Worm (Caenorhabditis elegans) whole organism, L4 larva: ENCODE data around the gene C16C8.19.

Experiments used
- F10B5.3 ChIP-seq: sonication (generic microtip); optimal IDR thresholded peaks from 2 replicates; lab custom pipeline; 2016; ENCODE audit warnings: mild to moderate bottlenecking, missing genetic modification characterization, missing compliant biosample characterization
- Y105C5A.15 ChIP-seq: fragments of 200-800 bp; sonication (Bioruptor generic); IDR thresholded peaks from 2 replicates; pipeline ENCODE4 v1.3.6; 2022; ENCODE audit warnings: missing genetic modification characterization, missing compliant biosample characterization
- Y5F2A.4 ChIP-seq: fragments of 200-800 bp; sonication (Bioruptor generic); optimal IDR thresholded peaks from 2 replicates; lab custom pipeline; 2018; ENCODE audit warnings: mild to moderate bottlenecking, missing genetic modification characterization, missing compliant biosample characterization
- Y75B8A.6 ChIP-seq: fragments of 200-800 bp; sonication (Bioruptor generic); IDR thresholded peaks from 2 replicates; pipeline ENCODE4 v1.3.6; 2022; ENCODE audit warnings: missing genetic modification reagents, missing genetic modification characterization, missing compliant biosample characterization
- ZK337.2 ChIP-seq: fragments of 200-800 bp; sonication (Bioruptor generic); IDR thresholded peaks from 2 replicates; pipeline ENCODE4 v1.3.6; 2022; ENCODE audit warnings: missing genetic modification reagents, missing genetic modification characterization, missing compliant biosample characterization
- aha-1 ChIP-seq: fragments of 150-350 bp; peaks from one replicate; lab custom pipeline; 2014; ENCODE audit warnings: missing biosample characterization, missing genetic modification characterization
- aly-2 ChIP-seq: sonication (generic microtip); optimal IDR thresholded peaks from 2 replicates; lab custom pipeline; 2018; ENCODE audit warnings: missing biosample characterization, missing genetic modification characterization
- ceh-44 ChIP-seq: fragments of 200-800 bp; sonication (Bioruptor generic); IDR thresholded peaks from 2 replicates; pipeline ENCODE4 v1.3.6; 2022; ENCODE audit warnings: missing genetic modification reagents, missing genetic modification characterization, missing compliant biosample characterization
- ces-1 ChIP-seq: fragments of 150-350 bp; sonication (generic microtip); optimal IDR thresholded peaks from 4 replicates; lab custom pipeline; 2014; ENCODE audit warnings: missing biosample characterization, missing genetic modification reagents, missing genetic modification characterization
- dmd-6 ChIP-seq: fragments of 200-800 bp; sonication (Bioruptor generic); IDR thresholded peaks from 2 replicates; pipeline ENCODE4 v1.3.6; 2022; ENCODE audit warnings: missing genetic modification reagents, missing genetic modification characterization, missing compliant biosample characterization
- dmd-8 ChIP-seq: fragments of 200-800 bp; sonication (Bioruptor generic); IDR thresholded peaks from 2 replicates; pipeline ENCODE4 v1.3.6; 2022; ENCODE audit warnings: missing genetic modification characterization, missing compliant biosample characterization
- dmd-9 ChIP-seq: fragments of 200-800 bp; sonication (Bioruptor generic); IDR thresholded peaks from 2 replicates; pipeline ENCODE4 v1.3.6; 2022; ENCODE audit warnings: missing genetic modification reagents, missing genetic modification characterization, missing compliant biosample characterization
- dpl-1 ChIP-seq: fragments of 150-350 bp; optimal IDR thresholded peaks from 2 replicates; lab custom pipeline; 2014; ENCODE audit warnings: missing biosample characterization, missing genetic modification reagents, missing genetic modification characterization
- egl-43 ChIP-seq: fragments of 200-800 bp; sonication (Bioruptor generic); IDR thresholded peaks from 2 replicates; pipeline ENCODE4 v1.3.6; 2022; ENCODE audit warnings: missing genetic modification reagents, missing genetic modification characterization, missing compliant biosample characterization
- fkh-10 ChIP-seq: fragments of 150-350 bp; optimal IDR thresholded peaks from 2 replicates; lab custom pipeline; 2014; ENCODE audit warnings: missing biosample characterization, missing genetic modification reagents, missing genetic modification characterization
- gei-8 ChIP-seq: fragments of 200-800 bp; sonication (Bioruptor generic); optimal IDR thresholded peaks from 2 replicates; lab custom pipeline; 2018; ENCODE audit warnings: mild to moderate bottlenecking, missing genetic modification characterization, missing compliant biosample characterization
- hif-1 ChIP-seq, 2 experiments: sonication (generic microtip); optimal IDR thresholded peaks; 2 replicates each; lab custom pipeline; 2016 to 2017; ENCODE audit warnings: missing compliant biosample characterization in 2 of 2, missing genetic modification characterization in 2 of 2, missing genetic modification reagents in 2 of 2, missing genotype in 2 of 2, mild to moderate bottlenecking in 1 of 2
- hmg-1.1 ChIP-seq: fragments of 200-800 bp; sonication (Bioruptor generic); IDR thresholded peaks from 2 replicates; pipeline ENCODE4 v1.3.6; 2022; ENCODE audit warnings: missing genetic modification reagents, missing genetic modification characterization, missing compliant biosample characterization
- jun-1 ChIP-seq: fragments of 150-350 bp; optimal IDR thresholded peaks from 2 replicates; lab custom pipeline; 2014; ENCODE audit warnings: missing biosample characterization, missing genetic modification reagents, missing genetic modification characterization
- lin-1 ChIP-seq: fragments of 200-800 bp; sonication (Bioruptor generic); IDR thresholded peaks from 2 replicates; pipeline ENCODE4 v1.3.6; 2022; ENCODE audit warnings: missing genetic modification reagents, missing genetic modification characterization, missing compliant biosample characterization
- lin-13 ChIP-seq: fragments of 150-350 bp; optimal IDR thresholded peaks from 2 replicates; lab custom pipeline; 2014; ENCODE audit warnings: missing biosample characterization, missing genetic modification reagents, missing genetic modification characterization
- lin-38 ChIP-seq: fragments of 200-800 bp; sonication (Bioruptor generic); IDR thresholded peaks from 2 replicates; pipeline ENCODE4 v1.3.6; 2022; ENCODE audit warnings: missing genetic modification reagents, missing genetic modification characterization, missing compliant biosample characterization
- madf-9 ChIP-seq: fragments of 200-800 bp; sonication (Bioruptor generic); conservative IDR thresholded peaks from 2 replicates; pipeline ENCODE4 v1.3.6; 2022; ENCODE audit warnings: missing genetic modification reagents, missing genetic modification characterization, missing compliant biosample characterization
- mes-2 ChIP-seq: sonication (generic microtip); optimal IDR thresholded peaks from 2 replicates; lab custom pipeline; 2016; ENCODE audit warnings: missing genotype, mild to moderate bottlenecking, missing genetic modification characterization, missing compliant biosample characterization; ENCODE audit not compliant: poor library complexity, severe bottlenecking
- mxl-2 ChIP-seq: fragments of 200-800 bp; sonication (Bioruptor generic); conservative IDR thresholded peaks from 2 replicates; pipeline ENCODE4 v1.3.6; 2022; ENCODE audit warnings: missing genetic modification reagents, missing genetic modification characterization, missing compliant biosample characterization
- nhr-11 ChIP-seq: fragments of 150-350 bp; optimal IDR thresholded peaks from 2 replicates; lab custom pipeline; 2014; ENCODE audit warnings: missing biosample characterization, missing genetic modification characterization
- nhr-237 ChIP-seq: sonication (generic microtip); optimal IDR thresholded peaks from 2 replicates; lab custom pipeline; 2017; ENCODE audit warnings: missing biosample characterization, missing genetic modification characterization
- nhr-25 ChIP-seq: sonication (generic microtip); optimal IDR thresholded peaks from 2 replicates; lab custom pipeline; 2017; ENCODE audit warnings: missing genetic modification characterization, mild to moderate bottlenecking, missing compliant biosample characterization, antibody characterized with exemption, moderate library complexity, borderline replicate concordance; ENCODE audit not compliant: insufficient read depth
- nhr-28 ChIP-seq: fragments of 150-350 bp; optimal IDR thresholded peaks from 2 replicates; lab custom pipeline; 2014; ENCODE audit warnings: missing biosample characterization, missing genetic modification characterization
- nhr-48 ChIP-seq: sonication (generic microtip); optimal IDR thresholded peaks from 2 replicates; lab custom pipeline; 2016; ENCODE audit warnings: mild to moderate bottlenecking, missing genetic modification characterization, missing compliant biosample characterization
- nhr-6 ChIP-seq: fragments of 150-350 bp; optimal IDR thresholded peaks from 2 replicates; lab custom pipeline; 2014; ENCODE audit warnings: missing biosample characterization, missing genetic modification characterization
- nhr-77 ChIP-seq: fragments of 150-350 bp; optimal IDR thresholded peaks from 2 replicates; lab custom pipeline; 2014; ENCODE audit warnings: missing biosample characterization, missing genetic modification characterization
- pha-4 ChIP-seq, 2 experiments: fragments of 150-350 bp in 1 of 2; fragments of 200-800 bp in 1 of 2; sonication (Bioruptor generic) in 1 of 2; IDR thresholded peaks in 1 of 2; optimal IDR thresholded peaks in 1 of 2; 2 replicates each; pipeline versions ENCODE4 v1.3.6 to Lab custom; 2014 to 2022; ENCODE audit warnings: missing genetic modification characterization in 2 of 2, missing genetic modification reagents in 2 of 2, missing biosample characterization in 1 of 2, missing compliant biosample characterization in 1 of 2
- php-3 ChIP-seq: fragments of 200-800 bp; sonication (Bioruptor generic); IDR thresholded peaks from 2 replicates; pipeline ENCODE4 v1.3.6; 2022; ENCODE audit warnings: missing genetic modification reagents, missing genetic modification characterization, missing compliant biosample characterization
- rbr-2 ChIP-seq: sonication (generic microtip); optimal IDR thresholded peaks from 2 replicates; lab custom pipeline; 2016; ENCODE audit warnings: missing genotype, missing genetic modification characterization, missing compliant biosample characterization
- tra-1 ChIP-seq: fragments of 200-800 bp; sonication (Bioruptor generic); IDR thresholded peaks from 2 replicates; pipeline ENCODE4 v1.3.6; 2022; ENCODE audit warnings: missing genetic modification reagents, missing genetic modification characterization, missing compliant biosample characterization
- unc-130 ChIP-seq: sonication (generic microtip); optimal IDR thresholded peaks from 2 replicates; lab custom pipeline; 2016; ENCODE audit warnings: missing genetic modification reagents, missing genetic modification characterization, missing compliant biosample characterization
- unc-62 ChIP-seq, 3 experiments: fragments of 150-350 bp in 1 of 3; sonication (generic microtip); optimal IDR thresholded peaks in 2 of 3; peaks in 1 of 3; 1 replicate in 1 of 3; 2 replicates in 2 of 3; lab custom pipeline; 2014 to 2017; ENCODE audit warnings: missing biosample characterization in 3 of 3, missing genetic modification characterization in 3 of 3, missing genetic modification reagents in 3 of 3, missing genotype in 1 of 3
- zfp-2 ChIP-seq: sonication (generic microtip); optimal IDR thresholded peaks from 2 replicates; lab custom pipeline; 2016; ENCODE audit warnings: mild to moderate bottlenecking, missing genetic modification characterization, missing compliant biosample characterization
- zfp-3 ChIP-seq: fragments of 200-800 bp; sonication (Bioruptor generic); conservative IDR thresholded peaks from 2 replicates; pipeline ENCODE4 v1.3.6; 2022; ENCODE audit warnings: missing genetic modification reagents, missing genetic modification characterization, missing compliant biosample characterization

C16C8.19 gene

ce11 chrII:3477171-3477570 lies 18.9 kb downstream of the C16C8.19 start, which contains the start of gene fbxb-104:
fbxb-104 (minus strand) TSS chrII:3477271.
- peak in 1 of 2 experiments; percentile 9 for TF ChIP-seq unc-62 (GFP tag; optimal IDR thresholded peaks at IDR 0.05 in 1 of 2; lab: Kevin White, UChicago)
- TF ChIP-seq unc-62 (tag; optimal IDR thresholded peaks at IDR 0.05; lab: Kevin White, UChicago): no peak
- TF ChIP-seq Y75B8A.6 (GFP tag; lab: Robert Waterston, UW): no peak

ce11 chrII:3481584-3481983 lies 23.3 kb downstream of the C16C8.19 start, which contains the start of gene Y49F6B.8:
Y49F6B.8 (minus strand) TSS chrII:3481684.
- TF ChIP-seq Y5F2A.4 (GFP tag; lab: Kevin White, UChicago) (no peak), egl-43 (GFP tag; lab: Robert Waterston, UW) (no peak), dpl-1 (GFP tag; lab: Kevin White, UChicago) (no peak), unc-62 (GFP tag; optimal IDR thresholded peaks at IDR 0.05 in 1 of 2; lab: Kevin White, UChicago) (no peak), unc-62 (tag; optimal IDR thresholded peaks at IDR 0.05; lab: Kevin White, UChicago) (no peak), lin-13 (GFP tag; lab: Kevin White, UChicago) (no peak), zfp-2 (tag; lab: Kevin White, UChicago) (no peak), F10B5.3 (tag; lab: Kevin White, UChicago) (no peak), nhr-6 (tag; lab: Kevin White, UChicago) (no peak), mxl-2 (GFP tag; lab: Robert Waterston, UW) (no peak), nhr-77 (tag; lab: Kevin White, UChicago) (no peak), tra-1 (GFP tag; lab: Robert Waterston, UW) (no peak), dmd-8 (GFP tag; lab: Robert Waterston, UW) (no peak), ceh-44 (GFP tag; lab: Robert Waterston, UW) (no peak)

ce11 chrII:3482231-3482630 lies 23.9 kb downstream of the C16C8.19 start, which contains the start of gene smu-2:
smu-2 (plus strand) TSS chrII:3482408.
- peak; percentile 31 for TF ChIP-seq dmd-6 (GFP tag; lab: Robert Waterston, UW)
- peak; percentile 74 for TF ChIP-seq ces-1 (GFP tag; lab: Kevin White, UChicago)
- 0 out of 2 replicates have a peak, but pooled peaks have one; percentile 43 for TF ChIP-seq php-3 (GFP tag; lab: Robert Waterston, UW)
- no peak for TF ChIP-seq aly-2 (tag; lab: Kevin White, UChicago)
- TF ChIP-seq lin-13 (GFP tag; lab: Kevin White, UChicago): no peak
- no peak for TF ChIP-seq gei-8 (GFP tag; lab: Kevin White, UChicago)
- TF ChIP-seq aha-1 (tag; lab: Kevin White, UChicago): peak; percentile 95
- peak; percentile 97 for TF ChIP-seq lin-38
- no peak for TF ChIP-seq jun-1
- TF ChIP-seq nhr-28 (tag; lab: Kevin White, UChicago): peak; percentile 71
- no peak for TF ChIP-seq nhr-48 (tag; lab: Kevin White, UChicago)
- peak; percentile 64 for TF ChIP-seq madf-9 (GFP tag; lab: Robert Waterston, UW)
- peak; percentile 54; the same call in 1 of the 2 replicates for TF ChIP-seq dmd-9 (GFP tag; lab: Robert Waterston, UW)
- peak; percentile 28 for TF ChIP-seq fkh-10
- peak; percentile 97 for TF ChIP-seq mes-2 (tag; lab: Kevin White, UChicago)
- TF ChIP-seq zfp-3 (GFP tag; lab: Robert Waterston, UW): no peak
- TF ChIP-seq ZK337.2 (GFP tag; lab: Robert Waterston, UW): peak; percentile 74; the same call in 1 of the 2 replicates
- no peak for TF ChIP-seq pha-4 (GFP tag; IDR thresholded peaks at IDR 0.05; lab: Robert Waterston, UW)
- no peak for TF ChIP-seq pha-4 (tag; optimal IDR thresholded peaks at IDR 0.05; lab: Kevin White, UChicago)
- TF ChIP-seq hmg-1.1: no peak
- TF ChIP-seq hif-1 (tag; optimal IDR thresholded peaks at IDR 0.05; lab: Kevin White, UChicago): peak in 1 of 2 experiments; percentile 81
- no peak for TF ChIP-seq nhr-237 (tag; lab: Kevin White, UChicago)
- no peak for TF ChIP-seq Y105C5A.15 (GFP tag; lab: Robert Waterston, UW)
- peak; percentile 43 for TF ChIP-seq rbr-2 (tag; lab: Kevin White, UChicago)
- peak; percentile 89 for TF ChIP-seq unc-130 (GFP tag; lab: Kevin White, UChicago)
- no peak for TF ChIP-seq lin-1 (GFP tag; lab: Robert Waterston, UW)
- no peak for TF ChIP-seq nhr-25
- TF ChIP-seq nhr-11 (tag; lab: Kevin White, UChicago): peak; percentile 11
- TF ChIP-seq nhr-77 (tag; lab: Kevin White, UChicago): no peak
- TF ChIP-seq dpl-1 (GFP tag; lab: Kevin White, UChicago): peak; percentile 62
